Fruit fly (Drosophila melanogaster): ENCODE measurements around the gene CG6418.

Gene CG6418

DNA sequence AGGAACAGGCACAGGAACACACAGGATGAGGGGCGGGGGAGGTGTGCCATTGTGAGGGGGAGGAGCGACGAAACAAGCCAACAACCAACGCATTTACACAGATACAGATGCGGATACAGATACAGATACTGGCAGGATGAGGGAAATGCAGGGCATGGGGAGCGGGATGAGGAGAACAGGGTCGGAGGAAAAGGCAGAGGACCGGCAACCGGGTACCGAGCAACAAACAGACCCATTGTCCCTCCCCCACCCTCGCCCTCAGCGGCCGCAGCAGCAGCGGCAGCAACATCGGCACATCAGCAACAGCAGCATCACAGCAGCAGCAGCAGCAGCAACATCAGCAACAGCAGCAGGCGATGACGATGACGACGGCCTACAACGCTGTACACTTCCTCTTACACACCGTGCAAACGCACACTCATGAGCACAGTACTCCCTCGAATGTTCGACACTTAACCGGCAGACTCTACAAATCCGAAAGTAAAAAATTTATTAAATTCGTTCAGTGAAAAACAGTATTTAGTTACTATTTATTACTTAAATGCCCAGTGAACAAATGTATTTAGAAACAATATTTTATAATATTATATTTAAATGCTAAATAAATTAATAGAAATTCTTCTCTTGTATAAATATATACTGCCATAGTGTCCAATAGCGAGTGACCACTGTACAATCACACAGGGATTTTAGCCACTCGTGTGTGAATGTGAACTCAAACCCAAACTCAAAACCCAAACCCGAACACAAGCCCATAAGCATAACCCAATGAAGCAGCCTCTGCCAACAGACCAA is 23.2 kb downstream of the CG6418 start (continued):
- peak; percentile 85 for TF ChIP-seq CG8765 (GFP tag; IDR thresholded peaks at IDR 0.05)
- no peak for TF ChIP-seq ftz-f1 (GFP tag; optimal IDR thresholded peaks at IDR 0.05)
- peak; percentile 14 to 91 for TF ChIP-seq Hr51 (GFP tag; optimal IDR thresholded peaks at IDR 0.05)
- TF ChIP-seq cas (GFP tag; IDR thresholded peaks at IDR 0.05): peak; percentile 62; the same call in 1 of the 2 replicates
- peak; percentile 61 for TF ChIP-seq CG10274 (GFP tag; optimal IDR thresholded peaks at IDR 0.05)
- peak; percentile 68 for TF ChIP-seq CG12155 (GFP tag; optimal IDR thresholded peaks at IDR 0.05)
- peak; percentile 54 for TF ChIP-seq Lpt (GFP tag; optimal IDR thresholded peaks at IDR 0.05)
- TF ChIP-seq bowl (GFP tag; IDR thresholded peaks at IDR 0.05): no peak
- no peak for TF ChIP-seq Kr (GFP tag; optimal IDR thresholded peaks at IDR 0.05)
- peak; percentile 87 for TF ChIP-seq CG13296 (GFP tag; optimal IDR thresholded peaks at IDR 0.05)
- no peak for TF ChIP-seq Myb (GFP tag; optimal IDR thresholded peaks at IDR 0.05)
- peak; percentile 95 for TF ChIP-seq gem (tag; optimal IDR thresholded peaks at IDR 0.05)
- peak; percentile 78 for TF ChIP-seq Nf-YC (tag; optimal IDR thresholded peaks at IDR 0.05)
- TF ChIP-seq CG7928 (GFP tag; optimal IDR thresholded peaks at IDR 0.05): peak; percentile 35
- no peak for TF ChIP-seq gt (GFP tag; IDR thresholded peaks at IDR 0.05)
- peak; percentile 53; the same call in 1 of the 3 replicates for TF ChIP-seq otp (GFP tag; IDR thresholded peaks at IDR 0.05)
- peak; percentile 77 for TF ChIP-seq ap (GFP tag; IDR thresholded peaks at IDR 0.05)
- TF ChIP-seq Fer1 (GFP tag; optimal IDR thresholded peaks at IDR 0.05): peak; percentile 89
- peak; percentile 85 for TF ChIP-seq Asciz (GFP tag; optimal IDR thresholded peaks at IDR 0.05)
- no peak for TF ChIP-seq CG1832 (GFP tag; optimal IDR thresholded peaks at IDR 0.05)
- peak; percentile 89 for TF ChIP-seq CG15269 (tag; optimal IDR thresholded peaks at IDR 0.05)
- TF ChIP-seq TFAM (GFP tag; optimal IDR thresholded peaks at IDR 0.05): no peak
- peak; percentile 13 for TF ChIP-seq pum (GFP tag; optimal IDR thresholded peaks at IDR 0.05)
- TF ChIP-seq CG11560 (tag; IDR thresholded peaks at IDR 0.05): peak; percentile 70; the same call in 1 of the 3 replicates
- peak; percentile 81 for TF ChIP-seq CG13775 (GFP tag; optimal IDR thresholded peaks at IDR 0.05)
- TF ChIP-seq Hr39 (optimal IDR thresholded peaks at IDR 0.05): no peak
- no peak for TF ChIP-seq Scr (GFP tag; IDR thresholded peaks at IDR 0.05; ENCODE audit: partially characterized antibody)
- 0 out of 2 replicates have a peak, but pooled peaks have one; percentile 44 for TF ChIP-seq chm (GFP tag; IDR thresholded peaks at IDR 0.05)
- TF ChIP-seq CG4820 (GFP tag; optimal IDR thresholded peaks at IDR 0.05): peak; percentile 87
- TF ChIP-seq bab2 (GFP tag; optimal IDR thresholded peaks at IDR 0.05): peak; percentile 34
- peak; percentile 63 for TF ChIP-seq CG15514 (GFP tag; optimal IDR thresholded peaks at IDR 0.05)
- TF ChIP-seq z (GFP tag; IDR thresholded peaks at IDR 0.05): peak; percentile 67
- peak; percentile 64; the same call in 2 of the 3 replicates for TF ChIP-seq Optix (GFP tag; IDR thresholded peaks at IDR 0.05)
- peak; percentile 84 for TF ChIP-seq CG2875 (GFP tag; optimal IDR thresholded peaks at IDR 0.05)
- TF ChIP-seq Drgx (GFP tag; IDR thresholded peaks at IDR 0.05): peak; percentile 91
- TF ChIP-seq oc (tag; optimal IDR thresholded peaks at IDR 0.05): peak; percentile 73
- TF ChIP-seq cg (GFP tag; optimal IDR thresholded peaks at IDR 0.05): peak; percentile 71
- TF ChIP-seq CG9609 (GFP tag; optimal IDR thresholded peaks at IDR 0.05): peak; percentile 32
- TF ChIP-seq Stat92E (GFP tag; optimal IDR thresholded peaks at IDR 0.05): peak in 1 of 3 experiments; percentile 6
- TF ChIP-seq Sox102F (GFP tag; optimal IDR thresholded peaks at IDR 0.05): peak; percentile 87
- TF ChIP-seq ERR (GFP tag; optimal IDR thresholded peaks at IDR 0.05): no peak
- no peak for TF ChIP-seq dm (GFP tag; optimal IDR thresholded peaks at IDR 0.05)
- peak; percentile 78 for TF ChIP-seq klu (GFP tag; IDR thresholded peaks at IDR 0.05)
- peak; percentile 56 for TF ChIP-seq CG8478 (optimal IDR thresholded peaks at IDR 0.05)
- no peak for TF ChIP-seq Ets65A (GFP tag)
- no peak for TF ChIP-seq CG3995 (GFP tag; optimal IDR thresholded peaks at IDR 0.05)
- TF ChIP-seq mam (GFP tag; optimal IDR thresholded peaks at IDR 0.05): peak; percentile 35
- TF ChIP-seq wor (GFP tag; IDR thresholded peaks at IDR 0.05): peak; percentile 78
- no peak for TF ChIP-seq NFAT (GFP tag; IDR thresholded peaks at IDR 0.05)
- TF ChIP-seq CG17361 (GFP tag; IDR thresholded peaks at IDR 0.05): peak; percentile 90
